Worm (Caenorhabditis elegans): Measurements from ENCODE around the gene C07A9.5.
A peak's percentile ranks its signal among the peaks of the same experiment; 100 is the strongest.

The C07A9.5 gene

DNA sequence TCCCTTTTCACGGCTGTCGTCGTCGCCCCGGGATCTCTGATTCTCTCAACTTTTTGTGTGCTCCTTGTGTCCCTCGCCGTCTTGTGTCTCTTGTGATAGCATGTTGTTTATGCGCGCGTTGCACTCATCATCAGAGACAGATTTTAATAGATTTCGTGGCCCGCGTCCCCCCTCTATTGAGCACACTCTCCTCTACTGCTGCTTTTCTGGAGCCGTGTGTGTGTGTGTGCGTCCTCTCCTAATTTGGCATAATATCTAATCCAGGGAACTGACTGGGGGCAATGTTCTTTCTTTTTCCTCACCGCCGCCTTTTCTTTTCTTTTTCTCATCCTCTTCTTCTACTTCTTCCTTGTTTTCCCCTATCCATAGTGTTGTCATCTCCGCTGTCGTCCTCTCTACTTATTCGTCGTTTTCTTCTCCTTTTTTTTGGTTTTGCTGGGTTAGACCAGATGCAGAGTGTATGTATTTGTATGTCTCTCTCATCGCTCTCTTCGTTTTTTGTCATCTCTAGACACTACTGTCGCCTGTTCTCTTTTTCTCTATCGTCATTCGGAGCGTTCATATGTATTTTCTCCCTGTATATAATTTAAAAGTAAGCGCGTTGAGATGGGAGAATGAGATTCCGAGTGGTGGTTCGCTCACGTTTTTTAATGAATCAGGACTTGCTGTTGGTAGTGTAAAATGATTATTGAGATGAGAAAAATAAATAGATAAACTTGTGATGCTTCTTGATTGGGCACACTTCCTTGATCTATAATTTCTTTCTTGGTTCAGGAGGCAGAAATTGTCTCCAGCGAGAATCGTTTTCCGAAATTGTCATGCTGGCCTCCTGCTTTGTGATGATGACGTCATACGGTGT, 21.3 kb upstream of the C07A9.5 start:
- TF ChIP-seq gei-17 (GFP tag; optimal IDR thresholded peaks at IDR 0.05) (no peak), tbp1 (GFP tag; optimal IDR thresholded peaks at IDR 0.05) (no peak), B0035.1 (tag; optimal IDR thresholded peaks at IDR 0.05) (no peak), K12H6.12 (tag; optimal IDR thresholded peaks at IDR 0.05) (peak; percentile 51), egl-18 (GFP tag; IDR thresholded peaks at IDR 0.05) (no peak), ets-4 (GFP tag; optimal IDR thresholded peaks at IDR 0.05) (no peak), nfyb-1 (GFP tag; IDR thresholded peaks at IDR 0.05) (0 out of 2 replicates have a peak, but pooled peaks have one; percentile 19), madf-8 (GFP tag; conservative IDR thresholded peaks at IDR 0.05) (no peak), lsl-1 (GFP tag; optimal IDR thresholded peaks at IDR 0.05) (no peak), bed-1 (GFP tag; IDR thresholded peaks at IDR 0.05) (no peak), mes-4 (tag; optimal IDR thresholded peaks at IDR 0.05) (no peak), madf-10 (tag; optimal IDR thresholded peaks at IDR 0.05) (no peak), unc-62 (GFP tag; optimal IDR thresholded peaks at IDR 0.05) (no peak), sdz-38 (tag; optimal IDR thresholded peaks at IDR 0.05) (no peak), F57A8.1 (GFP tag; optimal IDR thresholded peaks at IDR 0.05) (no peak), him-1 (tag; optimal IDR thresholded peaks at IDR 0.05) (no peak), hmg-1.2 (GFP tag; IDR thresholded peaks at IDR 0.05) (peak; percentile 43; the same call in 1 of the 2 replicates), hlh-26 (GFP tag; conservative IDR thresholded peaks at IDR 0.05) (no peak), lin-26 (GFP tag; IDR thresholded peaks at IDR 0.05) (0 out of 2 replicates have a peak, but pooled peaks have one; percentile 57), efl-1 (GFP tag; optimal IDR thresholded peaks at IDR 0.05) (no peak), die-1 (tag; optimal IDR thresholded peaks at IDR 0.05) (peak; percentile 11), D2030.7 (GFP tag; IDR thresholded peaks at IDR 0.05) (no peak), Y95B8A.8 (GFP tag; IDR thresholded peaks at IDR 0.05) (no peak), zfh-2 (GFP tag; conservative IDR thresholded peaks at IDR 0.05) (peak; percentile 83), attf-5 (GFP tag; optimal IDR thresholded peaks at IDR 0.05) (no peak), ceh-27 (GFP tag; optimal IDR thresholded peaks at IDR 0.05) (peak; percentile 38), C06A6.2 (GFP tag; conservative IDR thresholded peaks at IDR 0.05) (no peak), lir-1 (GFP tag; conservative IDR thresholded peaks at IDR 0.05) (no peak), let-607 (tag; optimal IDR thresholded peaks at IDR 0.05) (no peak), pha-4 (tag; optimal IDR thresholded peaks at IDR 0.05) (no peak), ceh-100 (GFP tag; IDR thresholded peaks at IDR 0.05) (no peak), ztf-6 (GFP tag; IDR thresholded peaks at IDR 0.05) (no peak), B0019.2 (GFP tag; conservative IDR thresholded peaks at IDR 0.05) (no peak), somi-1 (GFP tag; optimal IDR thresholded peaks at IDR 0.05) (peak; percentile 38), cebp-1 (GFP tag; IDR thresholded peaks at IDR 0.05) (no peak), cebp-1 (tag; optimal IDR thresholded peaks at IDR 0.05) (peak; percentile 36)

DNA sequence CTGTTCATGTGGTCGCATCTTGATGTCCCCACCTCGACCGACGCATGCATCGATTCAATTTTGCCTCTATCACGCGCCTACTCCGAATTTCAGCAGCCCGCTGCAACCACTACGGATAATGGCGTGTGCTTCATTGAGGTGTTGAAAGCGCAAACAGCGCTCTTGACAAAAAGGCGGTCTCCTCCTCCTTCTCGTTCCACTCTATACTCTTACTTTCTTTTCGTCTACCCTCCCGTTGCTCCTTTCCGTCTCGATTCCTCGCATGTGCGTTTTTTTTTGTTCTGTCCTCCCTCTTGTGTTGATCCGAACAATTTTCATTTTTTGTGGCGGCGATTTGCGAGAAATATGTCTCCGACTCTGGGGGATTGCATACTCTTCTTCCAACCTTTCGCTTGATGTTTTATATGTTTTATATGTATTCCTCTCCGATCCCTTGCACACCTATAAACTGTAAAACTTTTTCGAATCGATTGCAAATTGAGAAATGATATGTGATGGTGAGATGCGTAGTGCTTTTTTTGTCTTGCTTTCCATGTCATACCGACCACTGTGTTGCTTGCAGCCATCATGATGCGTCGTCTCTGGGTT, 20.1 kb upstream of the C07A9.5 start:
- no peak for TF ChIP-seq cebp-1 (GFP tag; IDR thresholded peaks at IDR 0.05)
- TF ChIP-seq cebp-1 (tag; optimal IDR thresholded peaks at IDR 0.05), result peak; percentile 57
- TF ChIP-seq mes-4 (tag; optimal IDR thresholded peaks at IDR 0.05), result no peak
- TF ChIP-seq zim-3 (tag; optimal IDR thresholded peaks at IDR 0.05), result no peak
- no peak for TF ChIP-seq ceh-58 (GFP tag; IDR thresholded peaks at IDR 0.05)
- TF ChIP-seq snpc-1.3 (tag; optimal IDR thresholded peaks at IDR 0.05; ENCODE audit: insufficient read depth), result no peak
- TF ChIP-seq ztf-18 (tag; optimal IDR thresholded peaks at IDR 0.05), result peak; percentile 5
- no peak for TF ChIP-seq snpc-4 (GFP tag; optimal IDR thresholded peaks at IDR 0.05)
- peak in 1 of 4 experiments; percentile 20 for TF ChIP-seq snpc-4 (tag; optimal IDR thresholded peaks at IDR 0.05)
- no peak for TF ChIP-seq die-1 (tag; optimal IDR thresholded peaks at IDR 0.05)
- no peak for TF ChIP-seq madf-3 (GFP tag; IDR thresholded peaks at IDR 0.05)
- no peak for TF ChIP-seq hrde-1 (tag; optimal IDR thresholded peaks at IDR 0.05; ENCODE audit: borderline replicate concordance)
- peak; percentile 7 for TF ChIP-seq ceh-27 (GFP tag; optimal IDR thresholded peaks at IDR 0.05)
- no peak for TF ChIP-seq Y67H2A.10 (GFP tag; conservative IDR thresholded peaks at IDR 0.05)
- TF ChIP-seq K12H6.12 (tag; optimal IDR thresholded peaks at IDR 0.05), result peak; percentile 61
- peak; percentile 62 for TF ChIP-seq nhr-80 (tag; optimal IDR thresholded peaks at IDR 0.05)
- peak; percentile 27; the same call in 1 of the 2 replicates for TF ChIP-seq hmg-1.2 (GFP tag; IDR thresholded peaks at IDR 0.05)
- 0 out of 2 replicates have a peak, but pooled peaks have one; percentile 38 for TF ChIP-seq lin-26 (GFP tag; IDR thresholded peaks at IDR 0.05)
